Worm (Caenorhabditis elegans): ENCODE measurements around the gene Y32G9B.1.

ce11 chrV:1841744-1842143 lies 11.9 kb upstream of the Y32G9B.1 start, which contains the start of gene T10B5.8:
- TF ChIP-seq elt-3 (tag; optimal IDR thresholded peaks at IDR 0.05) (no peak), unc-62 (GFP tag; optimal IDR thresholded peaks at IDR 0.05) (no peak), ztf-11 (tag; optimal IDR thresholded peaks at IDR 0.05) (no peak), mab-5 (tag; optimal IDR thresholded peaks at IDR 0.05) (no peak), nhr-76 (tag; optimal IDR thresholded peaks at IDR 0.05) (no peak)

Measured in whole organism, mixed stage, embryonic.